Fruit fly (Drosophila melanogaster): ENCODE results near the gene sloth1.
A peak's percentile ranks its signal among the peaks of the same experiment; 100 is the strongest.

dm6 chrX:6973340-6973739 is 37.8 kb upstream of the sloth1 start, which contains the start of gene CG3040:
- peak; percentile 31 for TF ChIP-seq CG31627 (GFP tag; optimal IDR thresholded peaks at IDR 0.05)
- TF ChIP-seq Sox15 (GFP tag; optimal IDR thresholded peaks at IDR 0.05), result no peak
- no peak for TF ChIP-seq Gug (GFP tag; IDR thresholded peaks at IDR 0.05)
- no peak for TF ChIP-seq CG11902 (GFP tag; optimal IDR thresholded peaks at IDR 0.05)
- TF ChIP-seq topi (GFP tag; optimal IDR thresholded peaks at IDR 0.05), result peak; percentile 40
- peak; percentile 54 for TF ChIP-seq svp (GFP tag)
- TF ChIP-seq ss (GFP tag; optimal IDR thresholded peaks at IDR 0.05), result no peak
- peak; percentile 51 for TF ChIP-seq CG15336 (GFP tag; IDR thresholded peaks at IDR 0.05)
- TF ChIP-seq CG6854 (GFP tag; optimal IDR thresholded peaks at IDR 0.05), result no peak
- TF ChIP-seq Hr4 (GFP tag; optimal IDR thresholded peaks at IDR 0.05), result peak; percentile 13
- no peak for TF ChIP-seq fd59A (GFP tag; optimal IDR thresholded peaks at IDR 0.05)
- TF ChIP-seq dsx (GFP tag; optimal IDR thresholded peaks at IDR 0.05; ENCODE audit: poor library complexity, severe bottlenecking), result peak; percentile 3
